4 fruit fly cellular contexts compared by ENCODE assay signal in genomic region chr3R:11882506-11882953, dm6.
A peak's percentile ranks its signal among the peaks of the same experiment; 100 is the strongest.
TF ChIP-seq lines count a peak whose summit lies in the region.

CG6962 (minus strand) TSS chr3R:11882534.
CG31368 (plus strand) TSS chr3R:11882790.

TF ChIP-seq in whole organism, adult, 20 proteins besides CTCF, POLR2A, EP300 and RAD21 (continued from another document):
- no peak for TF ChIP-seq cnc (optimal IDR thresholded peaks at IDR 0.05; lab: Kevin White, UChicago)
- TF ChIP-seq toe (GFP tag; optimal IDR thresholded peaks at IDR 0.05; lab: Kevin White, UChicago) = peak; percentile 82

TF ChIP-seq in whole organism, embryonic, 481 proteins besides CTCF, POLR2A, EP300 and RAD21 (continued from another document and continues in another):
- no peak for TF ChIP-seq Lim3 (GFP tag; IDR thresholded peaks at IDR 0.05; lab: Robert Waterston, UW)
- peak; percentile 71 for TF ChIP-seq ap (GFP tag; IDR thresholded peaks at IDR 0.05; lab: Robert Waterston, UW)
- peak; percentile 42 for TF ChIP-seq kni (GFP tag; optimal IDR thresholded peaks at IDR 0.05; lab: Kevin White, UChicago)
- TF ChIP-seq B-H1 (GFP tag; IDR thresholded peaks at IDR 0.05; lab: Robert Waterston, UW) = peak; percentile 77
- TF ChIP-seq ac (GFP tag; optimal IDR thresholded peaks at IDR 0.05; lab: Kevin White, UChicago) = no peak
- TF ChIP-seq CG8089 (GFP tag; optimal IDR thresholded peaks at IDR 0.05; lab: Kevin White, UChicago) = peak; percentile 31
- TF ChIP-seq Usf (GFP tag; optimal IDR thresholded peaks at IDR 0.05; lab: Kevin White, UChicago) = peak; percentile 66
- TF ChIP-seq CG17612 (GFP tag; IDR thresholded peaks at IDR 0.05; lab: Robert Waterston, UW) = peak; percentile 46; the same call in 1 of the 2 replicates
- TF ChIP-seq CG6175 (GFP tag; IDR thresholded peaks at IDR 0.05; lab: Robert Waterston, UW) = no peak; the same call in 2 of the 3 replicates
- peak; percentile 98 for TF ChIP-seq CG7357 (GFP tag; IDR thresholded peaks at IDR 0.05; lab: Robert Waterston, UW)
- peak; percentile 20 for TF ChIP-seq Asciz (GFP tag; optimal IDR thresholded peaks at IDR 0.05; lab: Kevin White, UChicago)
- TF ChIP-seq CG12744 (GFP tag; optimal IDR thresholded peaks at IDR 0.05; lab: Kevin White, UChicago) = peak; percentile 46
- TF ChIP-seq CG12071 (GFP tag; optimal IDR thresholded peaks at IDR 0.05; lab: Kevin White, UChicago) = no peak
- peak; percentile 86 for TF ChIP-seq Dek (tag; optimal IDR thresholded peaks at IDR 0.05; lab: Kevin White, UChicago)
- no peak for TF ChIP-seq HLHmδ (GFP tag; optimal IDR thresholded peaks at IDR 0.05; lab: Kevin White, UChicago)
- peak; percentile 37; the same call in 1 of the 2 replicates for TF ChIP-seq CG10959 (GFP tag; IDR thresholded peaks at IDR 0.05; lab: Robert Waterston, UW)
- peak; percentile 76 for TF ChIP-seq CG18599 (GFP tag; optimal IDR thresholded peaks at IDR 0.05; lab: Kevin White, UChicago)
- peak; percentile 84 for TF ChIP-seq Chrac-16 (GFP tag; optimal IDR thresholded peaks at IDR 0.05; lab: Kevin White, UChicago)
- peak; percentile 80 to 87 for TF ChIP-seq dpn (GFP tag; optimal IDR thresholded peaks at IDR 0.05; lab: Kevin White, UChicago)
- TF ChIP-seq Ets65A (GFP tag; lab: Kevin White, UChicago) = peak; percentile 94
- peak; percentile 94 for TF ChIP-seq MBD-R2 (GFP tag; IDR thresholded peaks at IDR 0.05; lab: Robert Waterston, UW)
- no peak for TF ChIP-seq CG2129 (GFP tag; IDR thresholded peaks at IDR 0.05; lab: Robert Waterston, UW; ENCODE audit: partially characterized antibody)
- TF ChIP-seq sr (GFP tag; IDR thresholded peaks at IDR 0.05; lab: Robert Waterston, UW) = no peak
- peak; percentile 66 for TF ChIP-seq Bteb2 (GFP tag; optimal IDR thresholded peaks at IDR 0.05; lab: Kevin White, UChicago)
- TF ChIP-seq nerfin-2 (GFP tag; IDR thresholded peaks at IDR 0.05; lab: Robert Waterston, UW; ENCODE audit: partially characterized antibody) = no peak
- peak; percentile 13 for TF ChIP-seq CG9609 (GFP tag; optimal IDR thresholded peaks at IDR 0.05; lab: Kevin White, UChicago)
- TF ChIP-seq ase (GFP tag; IDR thresholded peaks at IDR 0.05; lab: Robert Waterston, UW) = peak; percentile 75
- TF ChIP-seq CG5953 (GFP tag; IDR thresholded peaks at IDR 0.05; lab: Robert Waterston, UW) = peak; percentile 43; the same call in 1 of the 2 replicates
- peak; percentile 62 for TF ChIP-seq E2f2 (GFP tag; IDR thresholded peaks at IDR 0.05; lab: Robert Waterston, UW)
- TF ChIP-seq CG11560 (tag; IDR thresholded peaks at IDR 0.05; lab: Robert Waterston, UW) = peak; percentile 66; the same call in 2 of the 3 replicates
- peak; percentile 68 for TF ChIP-seq Atf-2 (GFP tag; optimal IDR thresholded peaks at IDR 0.05; lab: Kevin White, UChicago)
- no peak for TF ChIP-seq sim (GFP tag; IDR thresholded peaks at IDR 0.05; lab: Robert Waterston, UW)
- TF ChIP-seq GATAe (GFP tag; conservative IDR thresholded peaks at IDR 0.05; lab: Robert Waterston, UW) = no peak; the same call in 1 of the 2 replicates
- peak; percentile 75 for TF ChIP-seq H15 (GFP tag; IDR thresholded peaks at IDR 0.05; lab: Robert Waterston, UW)
- peak; percentile 4 to 75 for TF ChIP-seq chif (GFP tag; optimal IDR thresholded peaks at IDR 0.05; lab: Kevin White, UChicago)
- TF ChIP-seq Ravus (GFP tag; IDR thresholded peaks at IDR 0.05; lab: Robert Waterston, UW) = peak; percentile 27; the same call in 1 of the 2 replicates
- TF ChIP-seq CG12942 (GFP tag; optimal IDR thresholded peaks at IDR 0.05; lab: Kevin White, UChicago) = peak; percentile 79
- TF ChIP-seq CG14050 (GFP tag; IDR thresholded peaks at IDR 0.05; lab: Robert Waterston, UW) = peak; percentile 59
- TF ChIP-seq CG11398 (GFP tag; optimal IDR thresholded peaks at IDR 0.05; lab: Kevin White, UChicago) = no peak
- TF ChIP-seq CG9797 (GFP tag; optimal IDR thresholded peaks at IDR 0.05; lab: Kevin White, UChicago) = peak; percentile 93
- TF ChIP-seq so (GFP tag; IDR thresholded peaks at IDR 0.05; lab: Robert Waterston, UW) = peak; percentile 71; the same call in 1 of the 3 replicates
- TF ChIP-seq CG16863 (GFP tag; optimal IDR thresholded peaks at IDR 0.05; lab: Kevin White, UChicago) = peak; percentile 36

TF ChIP-seq in whole organism, prepupa, 60 proteins besides CTCF, POLR2A, EP300 and RAD21 (continued from another document):
- TF ChIP-seq Met (GFP tag; optimal IDR thresholded peaks at IDR 0.05; lab: Kevin White, UChicago) (no peak), OdsH (GFP tag; optimal IDR thresholded peaks at IDR 0.05; lab: Kevin White, UChicago) (peak; percentile 79), pdm3 (GFP tag; optimal IDR thresholded peaks at IDR 0.05; lab: Kevin White, UChicago) (peak; percentile 77), CG34406 (GFP tag; optimal IDR thresholded peaks at IDR 0.05; lab: Kevin White, UChicago) (peak; percentile 38), fkh (GFP tag; optimal IDR thresholded peaks at IDR 0.05; lab: Kevin White, UChicago) (peak; percentile 73), CG6854 (GFP tag; optimal IDR thresholded peaks at IDR 0.05; lab: Kevin White, UChicago) (no peak), spab (GFP tag; optimal IDR thresholded peaks at IDR 0.05; lab: Kevin White, UChicago) (no peak), salr (GFP tag; optimal IDR thresholded peaks at IDR 0.05; lab: Kevin White, UChicago) (no peak), CG8319 (GFP tag; optimal IDR thresholded peaks at IDR 0.05; lab: Kevin White, UChicago) (peak; percentile 36), Eip78C (GFP tag; lab: Kevin White, UChicago) (peak; percentile 85), vri (GFP tag; optimal IDR thresholded peaks at IDR 0.05; lab: Kevin White, UChicago) (no peak), Ets96B (tag; optimal IDR thresholded peaks at IDR 0.05; lab: Kevin White, UChicago) (peak; percentile 54), svp (GFP tag; lab: Kevin White, UChicago) (no peak), CG11294 (GFP tag; IDR thresholded peaks at IDR 0.05; lab: Robert Waterston, UW) (peak; percentile 50; the same call in 1 of the 2 replicates), CG6808 (GFP tag; optimal IDR thresholded peaks at IDR 0.05; lab: Kevin White, UChicago) (no peak), cyc (GFP tag; optimal IDR thresholded peaks at IDR 0.05; lab: Kevin White, UChicago) (peak; percentile 75), Ets21C (GFP tag; optimal IDR thresholded peaks at IDR 0.05; lab: Kevin White, UChicago) (peak; percentile 64), achi (GFP tag; optimal IDR thresholded peaks at IDR 0.05; lab: Kevin White, UChicago) (peak; percentile 57), Gug (GFP tag; IDR thresholded peaks at IDR 0.05; lab: Robert Waterston, UW) (peak; percentile 80), Hr4 (GFP tag; optimal IDR thresholded peaks at IDR 0.05; lab: Kevin White, UChicago) (peak; percentile 81), CG7368 (GFP tag; optimal IDR thresholded peaks at IDR 0.05; lab: Kevin White, UChicago) (no peak), CG16779 (tag; optimal IDR thresholded peaks at IDR 0.05; lab: Kevin White, UChicago) (no peak), CG11902 (GFP tag; optimal IDR thresholded peaks at IDR 0.05; lab: Kevin White, UChicago) (peak; percentile 62), topi (GFP tag; optimal IDR thresholded peaks at IDR 0.05; lab: Kevin White, UChicago) (peak; percentile 65), ss (GFP tag; optimal IDR thresholded peaks at IDR 0.05; lab: Kevin White, UChicago) (no peak), CG3919 (GFP tag; optimal IDR thresholded peaks at IDR 0.05; lab: Kevin White, UChicago) (peak; percentile 72), CG6792 (GFP tag; optimal IDR thresholded peaks at IDR 0.05; lab: Kevin White, UChicago) (peak; percentile 39), CG9139 (GFP tag; optimal IDR thresholded peaks at IDR 0.05; lab: Kevin White, UChicago) (no peak), esn (GFP tag; optimal IDR thresholded peaks at IDR 0.05; lab: Kevin White, UChicago) (peak; percentile 74), Sox14 (GFP tag; optimal IDR thresholded peaks at IDR 0.05; lab: Kevin White, UChicago) (peak; percentile 81), Sox15 (GFP tag; optimal IDR thresholded peaks at IDR 0.05; lab: Kevin White, UChicago) (peak; percentile 69), Blimp-1 (GFP tag; optimal IDR thresholded peaks at IDR 0.05; lab: Kevin White, UChicago) (no peak), Sox102F (GFP tag; optimal IDR thresholded peaks at IDR 0.05; lab: Kevin White, UChicago) (peak; percentile 40), Hr39 (GFP tag; optimal IDR thresholded peaks at IDR 0.05; lab: Kevin White, UChicago) (peak; percentile 75), CG10669 (GFP tag; optimal IDR thresholded peaks at IDR 0.05; lab: Kevin White, UChicago) (peak; percentile 63), CG15336 (GFP tag; IDR thresholded peaks at IDR 0.05; lab: Robert Waterston, UW) (peak; percentile 53; the same call in 1 of the 2 replicates), CG1621 (tag; optimal IDR thresholded peaks at IDR 0.05; lab: Kevin White, UChicago) (peak; percentile 35), CG4318 (GFP tag; optimal IDR thresholded peaks at IDR 0.05; lab: Kevin White, UChicago) (peak; percentile 59), Hr38 (GFP tag; optimal IDR thresholded peaks at IDR 0.05; lab: Kevin White, UChicago) (no peak), acj6 (GFP tag; optimal IDR thresholded peaks at IDR 0.05; lab: Kevin White, UChicago) (peak; percentile 81), CG3032 (tag; optimal IDR thresholded peaks at IDR 0.05; lab: Kevin White, UChicago) (peak; percentile 82), lz (GFP tag; optimal IDR thresholded peaks at IDR 0.05; lab: Kevin White, UChicago) (peak; percentile 78)

TF ChIP-seq in whole organism, wandering third instar larva, 38 proteins besides CTCF, POLR2A, EP300 and RAD21 (continued from another document):
- TF ChIP-seq Vsx2 (GFP tag; optimal IDR thresholded peaks at IDR 0.05; lab: Kevin White, UChicago; ENCODE audit: partially characterized antibody) = no peak
- TF ChIP-seq psq (GFP tag; optimal IDR thresholded peaks at IDR 0.05; lab: Kevin White, UChicago) = peak; percentile 48
- peak; percentile 56 for TF ChIP-seq Hr83 (GFP tag; optimal IDR thresholded peaks at IDR 0.05; lab: Kevin White, UChicago; ENCODE audit: poor library complexity, severe bottlenecking)
- peak; percentile 59 for TF ChIP-seq woc (GFP tag; optimal IDR thresholded peaks at IDR 0.05; lab: Kevin White, UChicago)
- peak in 1 of 2 experiments; percentile 79 for TF ChIP-seq foxo (GFP tag; optimal IDR thresholded peaks at IDR 0.05; lab: Kevin White, UChicago)
- TF ChIP-seq fru (GFP tag; optimal IDR thresholded peaks at IDR 0.05; lab: Kevin White, UChicago) = peak; percentile 65
- peak; percentile 22 for TF ChIP-seq sage (GFP tag; optimal IDR thresholded peaks at IDR 0.05; lab: Kevin White, UChicago)
- no peak for TF ChIP-seq jim (GFP tag; optimal IDR thresholded peaks at IDR 0.05; lab: Kevin White, UChicago)
- peak; percentile 61 for TF ChIP-seq Sp1 (GFP tag; optimal IDR thresholded peaks at IDR 0.05; lab: Kevin White, UChicago)
- no peak for TF ChIP-seq Dfd (GFP tag; optimal IDR thresholded peaks at IDR 0.05; lab: Kevin White, UChicago)
- peak; percentile 7 for TF ChIP-seq Jra (GFP tag; optimal IDR thresholded peaks at IDR 0.05; lab: Kevin White, UChicago)
- no peak for TF ChIP-seq dl (GFP tag; optimal IDR thresholded peaks at IDR 0.05; lab: Kevin White, UChicago; ENCODE audit: insufficient read depth in 1 of 2, partially characterized antibody in 2 of 2)
- TF ChIP-seq dmrt93B (GFP tag; optimal IDR thresholded peaks at IDR 0.05; lab: Kevin White, UChicago) = peak; percentile 60
- peak; percentile 86 for TF ChIP-seq HLH106 (tag; optimal IDR thresholded peaks at IDR 0.05; lab: Kevin White, UChicago)
- TF ChIP-seq CG9705 (GFP tag; optimal IDR thresholded peaks at IDR 0.05; lab: Kevin White, UChicago) = peak; percentile 70
- TF ChIP-seq rgr (GFP tag; optimal IDR thresholded peaks at IDR 0.05; lab: Kevin White, UChicago) = peak; percentile 69
